Fruit fly (Drosophila melanogaster) Kc167 (cell line): ENCODE results near the gene scrt.

Experiments
- Myc ChIP-seq: fragments of >200 bp; optimal IDR thresholded peaks from 2 replicates; lab custom pipeline; 2017; ENCODE audit warnings: missing external identifiers
- Sin3A ChIP-seq: fragments of >200 bp; optimal IDR thresholded peaks from 2 replicates; lab custom pipeline; 2018; ENCODE audit warnings: missing external identifiers
- h ChIP-seq: fragments of >200 bp; optimal IDR thresholded peaks from 3 replicates; lab custom pipeline; 2018; ENCODE audit warnings: missing external identifiers
- insv ChIP-seq: fragments of >200 bp; optimal IDR thresholded peaks from 3 replicates; lab custom pipeline; 2018; ENCODE audit warnings: missing external identifiers
- psq ChIP-seq: fragments of >200 bp; optimal IDR thresholded peaks from 2 replicates; lab custom pipeline; 2017; ENCODE audit warnings: missing external identifiers
- ttk ChIP-seq: sonication (Bioruptor generic); optimal IDR thresholded peaks from 2 replicates; lab custom pipeline; 2017; ENCODE audit warnings: missing external identifiers

Gene scrt

dm6 chr3L:4031762-4032161 lies 48.1 kb downstream of the scrt start, which contains the start of the genes Gr64d and Gr64e:
TSS of gene Gr64d (plus strand) at chr3L:4032062.
TSS of gene Gr64e (plus strand) at chr3L:4032141.
- TF ChIP-seq Sin3A (lab: Kevin White, UChicago) (no peak), psq (lab: Kevin White, UChicago) (no peak), h (lab: Kevin White, UChicago) (no peak), Myc (lab: Kevin White, UChicago) (no peak), ttk (lab: Kevin White, UChicago) (no peak), insv (lab: Kevin White, UChicago) (no peak)

- TF ChIP-seq Myc (lab: Kevin White, UChicago) (no peak), h (lab: Kevin White, UChicago) (no peak), insv (lab: Kevin White, UChicago) (no peak), Sin3A (lab: Kevin White, UChicago) (no peak), ttk (lab: Kevin White, UChicago) (no peak), psq (lab: Kevin White, UChicago) (no peak)
Observed at dm6 chr3L:4035499-4035898, 51.8 kb downstream of the scrt start, which contains the start of gene Gr64f. TSS of gene Gr64f (plus strand) at chr3L:4035799.

dm6 chr3L:4040247-4040925 lies 56.7 kb downstream of the scrt start, which contains the start of the genes CG11593 and Rcd5:
TSS of gene CG11593 (minus strand) at chr3L:4040482.
TSS of gene Rcd5 (plus strand) at chr3L:4040529.
- TF ChIP-seq h (lab: Kevin White, UChicago), result no peak
- no peak for TF ChIP-seq ttk (lab: Kevin White, UChicago)
